Fruit fly (Drosophila melanogaster) whole organism, prepupa: ENCODE results near the gene CG31676.

ENCODE experiments used
- Blimp-1 ChIP-seq: fragments of 200-800 bp; sonication (Bioruptor generic); optimal IDR thresholded peaks from 3 replicates; lab custom pipeline; 2017; ENCODE audit warnings: missing biosample characterization, missing genetic modification characterization, mild to moderate bottlenecking, moderate library complexity, missing genetic modification reagents
- CG10631 ChIP-seq: fragments of 200-800 bp; sonication (Bioruptor generic); optimal IDR thresholded peaks from 2 replicates; lab custom pipeline; 2016; ENCODE audit warnings: missing biosample characterization, missing genetic modification characterization
- CG10669 ChIP-seq: fragments of 200-800 bp; sonication (Bioruptor generic); optimal IDR thresholded peaks from 3 replicates; lab custom pipeline; 2018; ENCODE audit warnings: missing biosample characterization, mild to moderate bottlenecking, missing genetic modification characterization, moderate library complexity
- CG11294 ChIP-seq: fragments of 200-800 bp; sonication (Bioruptor generic); IDR thresholded peaks from 2 replicates; pipeline ENCODE4 v1.3.6; 2022; ENCODE audit warnings: missing biosample characterization, missing genetic modification characterization
- CG11762 ChIP-seq: fragments of 200-800 bp; sonication (Bioruptor generic); optimal IDR thresholded peaks from 3 replicates; lab custom pipeline; 2016; ENCODE audit warnings: missing biosample characterization, missing genetic modification characterization; ENCODE audit not compliant: insufficient read depth
- CG11902 ChIP-seq: fragments of 200-800 bp; sonication (Bioruptor generic); optimal IDR thresholded peaks from 3 replicates; lab custom pipeline; 2016; ENCODE audit warnings: missing biosample characterization, missing genetic modification characterization
- CG15336 ChIP-seq: fragments of 200-800 bp; sonication (Bioruptor generic); IDR thresholded peaks from 2 replicates; pipeline ENCODE4 v1.3.6; 2022; ENCODE audit warnings: missing biosample characterization, missing genetic modification characterization
- CG16779 ChIP-seq: fragments of 200-800 bp; sonication (Bioruptor generic); optimal IDR thresholded peaks from 3 replicates; lab custom pipeline; 2017; ENCODE audit warnings: missing biosample characterization, mild to moderate bottlenecking, missing genetic modification characterization
- CG31627 ChIP-seq: fragments of 200-800 bp; sonication (Bioruptor generic); optimal IDR thresholded peaks from 3 replicates; lab custom pipeline; 2016; ENCODE audit warnings: missing biosample characterization, missing genetic modification characterization
- CG32006 ChIP-seq: fragments of 200-800 bp; sonication (Bioruptor generic); optimal IDR thresholded peaks from 3 replicates; lab custom pipeline; 2017; ENCODE audit warnings: missing biosample characterization, mild to moderate bottlenecking, missing genetic modification characterization
- CG3919 ChIP-seq: fragments of 200-800 bp; sonication (Bioruptor generic); optimal IDR thresholded peaks from 3 replicates; lab custom pipeline; 2016; ENCODE audit warnings: missing biosample characterization, missing genetic modification characterization
- CG4318 ChIP-seq: fragments of 200-800 bp; sonication (Bioruptor generic); optimal IDR thresholded peaks from 3 replicates; lab custom pipeline; 2017; ENCODE audit warnings: missing biosample characterization, mild to moderate bottlenecking, missing genetic modification characterization
- CG6163 ChIP-seq: fragments of 200-800 bp; sonication (Bioruptor generic); IDR thresholded peaks from 3 replicates; pipeline ENCODE4 v1.3.6; 2022; ENCODE audit warnings: missing biosample characterization, missing genetic modification characterization
- CG6792 ChIP-seq: fragments of 200-800 bp; sonication (Bioruptor generic); optimal IDR thresholded peaks from 3 replicates; lab custom pipeline; 2016; ENCODE audit warnings: missing biosample characterization, missing genetic modification characterization
- CG6808 ChIP-seq: fragments of 200-800 bp; sonication (Bioruptor generic); optimal IDR thresholded peaks from 3 replicates; lab custom pipeline; 2017; ENCODE audit warnings: missing biosample characterization, missing genetic modification characterization, mild to moderate bottlenecking, moderate library complexity, missing genetic modification reagents
- CG6854 ChIP-seq: fragments of 200-800 bp; sonication (Bioruptor generic); optimal IDR thresholded peaks from 2 replicates; lab custom pipeline; 2017; ENCODE audit warnings: missing biosample characterization, mild to moderate bottlenecking, missing genetic modification characterization
- CG7368 ChIP-seq: fragments of 200-800 bp; sonication (Bioruptor generic); optimal IDR thresholded peaks from 3 replicates; lab custom pipeline; 2016; ENCODE audit warnings: missing biosample characterization, missing genetic modification characterization
- CG8119 ChIP-seq: fragments of 200-800 bp; sonication (Bioruptor generic); IDR thresholded peaks from 3 replicates; pipeline ENCODE4 v1.3.6; 2022; ENCODE audit warnings: missing biosample characterization, missing genetic modification characterization
- CG8319 ChIP-seq: fragments of 200-800 bp; sonication (Bioruptor generic); optimal IDR thresholded peaks from 3 replicates; lab custom pipeline; 2016; ENCODE audit warnings: missing biosample characterization, missing genetic modification characterization
- CG8632 ChIP-seq: fragments of 200-800 bp; sonication (Bioruptor generic); optimal IDR thresholded peaks from 3 replicates; lab custom pipeline; 2016; ENCODE audit warnings: missing biosample characterization, missing genetic modification characterization
- CG9139 ChIP-seq: fragments of 200-800 bp; sonication (Bioruptor generic); optimal IDR thresholded peaks from 3 replicates; lab custom pipeline; 2017; ENCODE audit warnings: missing biosample characterization, mild to moderate bottlenecking, missing genetic modification characterization
- Eip78C ChIP-seq: fragments of 200-800 bp; sonication (Bioruptor generic); peaks from one replicate; lab custom pipeline; 2016; ENCODE audit warnings: missing biosample characterization, missing genetic modification characterization
- Eip93F ChIP-seq: fragments of 200-800 bp; sonication (Bioruptor generic); optimal IDR thresholded peaks from 2 replicates; lab custom pipeline; 2016; ENCODE audit warnings: missing biosample characterization, mild to moderate bottlenecking, missing genetic modification characterization
- Ets21C ChIP-seq: fragments of 200-800 bp; sonication (Bioruptor generic); optimal IDR thresholded peaks from 3 replicates; lab custom pipeline; 2016; ENCODE audit warnings: missing biosample characterization, missing genetic modification characterization
- Ets96B ChIP-seq: fragments of 200-800 bp; optimal IDR thresholded peaks from 2 replicates; lab custom pipeline; 2019; ENCODE audit warnings: missing biosample characterization, mild to moderate bottlenecking, missing genetic modification characterization, moderate library complexity
- Hr38 ChIP-seq: sonication (Bioruptor generic); optimal IDR thresholded peaks from 2 replicates; lab custom pipeline; 2016; ENCODE audit warnings: missing biosample characterization, missing genetic modification characterization
- Hr39 ChIP-seq: fragments of 200-800 bp; sonication (Bioruptor generic); optimal IDR thresholded peaks from 2 replicates; lab custom pipeline; 2016; ENCODE audit warnings: missing biosample characterization, missing genetic modification characterization
- Hr4 ChIP-seq: fragments of 200-800 bp; sonication (Bioruptor generic); optimal IDR thresholded peaks from 3 replicates; lab custom pipeline; 2016; ENCODE audit warnings: missing biosample characterization, missing genetic modification characterization
- Lpt ChIP-seq: fragments of 200-800 bp; sonication (Bioruptor generic); optimal IDR thresholded peaks from 3 replicates; lab custom pipeline; 2016; ENCODE audit warnings: missing biosample characterization, missing genetic modification characterization
- Met ChIP-seq: fragments of 200-800 bp; sonication (Bioruptor generic); optimal IDR thresholded peaks from 3 replicates; lab custom pipeline; 2016; ENCODE audit warnings: missing biosample characterization, missing genetic modification characterization
- OdsH ChIP-seq: fragments of 200-800 bp; sonication (Bioruptor generic); optimal IDR thresholded peaks from 3 replicates; lab custom pipeline; 2016; ENCODE audit warnings: missing biosample characterization, missing genetic modification characterization
- Smox ChIP-seq: fragments of 200-800 bp; sonication (Bioruptor generic); optimal IDR thresholded peaks from 3 replicates; lab custom pipeline; 2016; ENCODE audit warnings: missing biosample characterization, missing genetic modification characterization
- Sox102F ChIP-seq: fragments of 200-800 bp; sonication (Bioruptor generic); optimal IDR thresholded peaks from 2 replicates; lab custom pipeline; 2016; ENCODE audit warnings: missing biosample characterization, mild to moderate bottlenecking, missing genetic modification characterization
- Sox14 ChIP-seq: fragments of 200-800 bp; sonication (Bioruptor generic); optimal IDR thresholded peaks from 3 replicates; lab custom pipeline; 2016; ENCODE audit warnings: missing biosample characterization, missing genetic modification characterization
- Sox15 ChIP-seq: fragments of 200-800 bp; sonication (Bioruptor generic); optimal IDR thresholded peaks from 3 replicates; lab custom pipeline; 2016; ENCODE audit warnings: missing biosample characterization, missing genetic modification characterization
- achi ChIP-seq: fragments of 200-800 bp; sonication (Bioruptor generic); optimal IDR thresholded peaks from 3 replicates; lab custom pipeline; 2016; ENCODE audit warnings: missing biosample characterization, missing genetic modification characterization
- cyc ChIP-seq: fragments of 200-800 bp; sonication (Bioruptor generic); optimal IDR thresholded peaks from 3 replicates; lab custom pipeline; 2016; ENCODE audit warnings: missing biosample characterization, missing genetic modification characterization
- dac ChIP-seq: fragments of 200-800 bp; sonication (Bioruptor generic); optimal IDR thresholded peaks from 2 replicates; lab custom pipeline; 2017; ENCODE audit warnings: missing biosample characterization, mild to moderate bottlenecking, missing genetic modification characterization
- dsx ChIP-seq: fragments of 200-800 bp; optimal IDR thresholded peaks from 3 replicates; lab custom pipeline; 2019; ENCODE audit warnings: missing biosample characterization, mild to moderate bottlenecking, missing genetic modification characterization, moderate library complexity; ENCODE audit not compliant: poor library complexity, severe bottlenecking
- esn ChIP-seq: fragments of 200-800 bp; sonication (Bioruptor generic); optimal IDR thresholded peaks from 2 replicates; lab custom pipeline; 2016; ENCODE audit warnings: missing biosample characterization, mild to moderate bottlenecking, missing genetic modification characterization, moderate library complexity
- fd59A ChIP-seq: fragments of 200-800 bp; sonication (Bioruptor generic); optimal IDR thresholded peaks from 2 replicates; lab custom pipeline; 2017; ENCODE audit warnings: missing biosample characterization, mild to moderate bottlenecking, missing genetic modification characterization, missing genetic modification reagents
- fkh ChIP-seq: fragments of 200-800 bp; sonication (Bioruptor generic); optimal IDR thresholded peaks from 3 replicates; lab custom pipeline; 2017; ENCODE audit warnings: missing biosample characterization, mild to moderate bottlenecking, missing genetic modification characterization, moderate library complexity
- net ChIP-seq: fragments of 200-800 bp; sonication (Bioruptor generic); optimal IDR thresholded peaks from 3 replicates; lab custom pipeline; 2016; ENCODE audit warnings: missing biosample characterization, missing genetic modification characterization
- pdm3 ChIP-seq: fragments of 200-800 bp; sonication (Bioruptor generic); optimal IDR thresholded peaks from 3 replicates; lab custom pipeline; 2016; ENCODE audit warnings: missing biosample characterization, missing genetic modification characterization
- spab ChIP-seq: fragments of 200-800 bp; sonication (Bioruptor generic); optimal IDR thresholded peaks from 2 replicates; lab custom pipeline; 2017; ENCODE audit warnings: missing biosample characterization, mild to moderate bottlenecking, missing genetic modification characterization, missing genetic modification reagents
- ss ChIP-seq, 2 experiments: fragments of 200-800 bp; sonication (Bioruptor generic); optimal IDR thresholded peaks; 2 replicates in 1 of 2; 3 replicates in 1 of 2; lab custom pipeline; 2017 to 2018; ENCODE audit warnings: mild to moderate bottlenecking in 2 of 2, missing biosample characterization in 2 of 2, missing genetic modification characterization in 2 of 2, moderate library complexity in 1 of 2
- svp ChIP-seq: fragments of 200-800 bp; sonication (Bioruptor generic); peaks from one replicate; lab custom pipeline; 2016; ENCODE audit warnings: missing biosample characterization, missing genetic modification characterization
- topi ChIP-seq: fragments of 200-800 bp; sonication (Bioruptor generic); optimal IDR thresholded peaks from 3 replicates; lab custom pipeline; 2016; ENCODE audit warnings: missing biosample characterization, missing genetic modification characterization
- vri ChIP-seq: fragments of 200-800 bp; sonication (Bioruptor generic); optimal IDR thresholded peaks from 3 replicates; lab custom pipeline; 2016; ENCODE audit warnings: missing biosample characterization, mild to moderate bottlenecking, missing genetic modification characterization

CG31676 gene

DNA sequence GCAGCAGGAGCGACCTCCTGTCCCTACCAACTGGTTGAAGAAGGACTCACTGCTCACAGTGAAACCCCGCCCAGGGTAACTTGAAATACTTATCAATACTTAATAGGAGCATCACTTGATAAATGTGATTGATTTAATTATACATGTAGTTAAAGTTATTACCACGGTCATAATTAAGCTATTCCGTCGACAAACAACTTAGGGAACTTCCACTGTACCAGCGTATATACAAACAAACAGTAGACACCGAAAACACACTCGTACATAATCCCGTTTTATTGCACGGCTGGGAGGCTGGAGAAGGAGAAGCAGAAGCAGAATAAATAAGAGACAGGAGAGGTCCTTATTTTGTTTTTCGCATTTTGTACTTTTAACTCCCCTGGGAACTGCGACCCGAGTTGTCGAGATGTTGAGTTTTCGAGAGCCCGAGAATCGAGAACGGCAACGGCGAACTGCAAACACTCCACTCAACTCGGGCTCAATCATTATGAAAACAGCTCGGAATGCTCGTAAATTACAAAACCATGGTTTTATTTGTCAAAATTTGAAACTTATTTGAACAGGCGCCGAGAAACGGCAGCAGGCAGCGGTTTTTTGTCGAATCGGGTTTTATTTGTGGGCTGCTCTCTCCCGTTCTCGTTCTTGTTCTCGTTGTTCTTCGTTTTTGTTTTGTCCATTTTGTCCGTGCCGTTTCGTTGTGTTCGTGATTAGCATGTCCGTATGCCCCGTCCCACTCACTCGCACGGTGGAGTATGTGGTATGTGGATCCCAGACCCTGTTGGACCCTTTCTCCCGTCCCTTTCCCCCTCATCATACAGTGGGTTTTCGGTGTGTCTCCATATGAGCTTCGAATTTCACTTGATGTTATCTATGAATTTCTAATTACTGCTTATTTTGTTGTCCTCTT lies 40.3 kb upstream of the CG31676 start:
- TF ChIP-seq Ets96B (peak; percentile 97), CG7368 (peak; percentile 93), CG8119 (GFP tag; lab: Robert Waterston, UW) (peak; percentile 77), CG8319 (GFP tag; lab: Kevin White, UChicago) (peak; percentile 94), Eip93F (GFP tag; lab: Kevin White, UChicago) (peak; percentile 95), ss (GFP tag; optimal IDR thresholded peaks at IDR 0.05; lab: Kevin White, UChicago) (peak; percentile 96 to 98), Hr38 (GFP tag; lab: Kevin White, UChicago) (no peak), pdm3 (GFP tag; lab: Kevin White, UChicago) (peak; percentile 95), CG8632 (GFP tag; lab: Kevin White, UChicago) (peak; percentile 93), achi (GFP tag; lab: Kevin White, UChicago) (peak; percentile 93), CG10669 (peak; percentile 97), Lpt (GFP tag; lab: Kevin White, UChicago) (peak; percentile 82), svp (peak; percentile 99), Hr39 (GFP tag; lab: Kevin White, UChicago) (peak; percentile 98), dsx (GFP tag; lab: Kevin White, UChicago) (peak; percentile 96), CG10631 (GFP tag; lab: Kevin White, UChicago) (peak; percentile 95), esn (GFP tag; lab: Kevin White, UChicago) (peak; percentile 98), Ets21C (peak; percentile 97), Eip78C (peak; percentile 99), CG15336 (GFP tag; lab: Robert Waterston, UW) (peak; percentile 65), CG11762 (GFP tag; lab: Kevin White, UChicago) (peak; percentile 92), Sox14 (GFP tag; lab: Kevin White, UChicago) (peak; percentile 97), spab (peak; percentile 98), CG11294 (GFP tag; lab: Robert Waterston, UW) (no peak; the same call in 1 of the 2 replicates), Hr4 (GFP tag; lab: Kevin White, UChicago) (peak; percentile 81), CG31627 (GFP tag; lab: Kevin White, UChicago) (peak; percentile 98), CG9139 (peak; percentile 95), Sox15 (GFP tag; lab: Kevin White, UChicago) (peak; percentile 91), Sox102F (GFP tag; lab: Kevin White, UChicago) (peak; percentile 98), CG4318 (GFP tag; lab: Kevin White, UChicago) (peak; percentile 50), CG3919 (GFP tag; lab: Kevin White, UChicago) (peak; percentile 97), CG6808 (GFP tag; lab: Kevin White, UChicago) (peak; percentile 97), CG11902 (GFP tag; lab: Kevin White, UChicago) (peak; percentile 90), CG16779 (tag; lab: Kevin White, UChicago) (peak; percentile 77), fkh (peak; percentile 61), dac (GFP tag; lab: Kevin White, UChicago) (peak; percentile 38), net (GFP tag; lab: Kevin White, UChicago) (peak; percentile 93), CG32006 (GFP tag; lab: Kevin White, UChicago) (peak; percentile 79), fd59A (peak; percentile 96), Met (GFP tag; lab: Kevin White, UChicago) (peak; percentile 99), Smox (GFP tag; lab: Kevin White, UChicago) (peak; percentile 97), cyc (GFP tag; lab: Kevin White, UChicago) (peak; percentile 98), OdsH (GFP tag; lab: Kevin White, UChicago) (peak; percentile 94), Blimp-1 (peak; percentile 90), CG6792 (GFP tag; lab: Kevin White, UChicago) (peak; percentile 95), topi (GFP tag; lab: Kevin White, UChicago) (peak; percentile 97), vri (GFP tag; lab: Kevin White, UChicago) (peak; percentile 97), CG6854 (GFP tag; lab: Kevin White, UChicago) (peak; percentile 91), CG6163 (GFP tag; lab: Robert Waterston, UW) (peak; percentile 96)
